Worm (Caenorhabditis elegans) whole organism, L3 larva: ENCODE results near the gene C14E2.1.

Experiments
- R02D3.7 ChIP-seq: fragments of 150-350 bp; optimal IDR thresholded peaks from 2 replicates; lab custom pipeline; 2014; ENCODE audit warnings: missing biosample characterization, missing genetic modification characterization
- ZK546.5 ChIP-seq: sonication (generic microtip); optimal IDR thresholded peaks from 2 replicates; lab custom pipeline; 2017; ENCODE audit warnings: missing biosample characterization, missing genetic modification characterization
- aly-2 ChIP-seq: fragments of 150-350 bp; optimal IDR thresholded peaks from 2 replicates; lab custom pipeline; 2014; ENCODE audit warnings: missing biosample characterization, missing genetic modification characterization
- ama-1 ChIP-seq: fragments of 150-350 bp; optimal IDR thresholded peaks from 2 replicates; lab custom pipeline; 2018
- ceh-16 ChIP-seq: sonication (generic microtip); optimal IDR thresholded peaks from 2 replicates; lab custom pipeline; 2017; ENCODE audit warnings: missing biosample characterization, missing genetic modification characterization
- ceh-28 ChIP-seq: fragments of 150-350 bp; optimal IDR thresholded peaks from 2 replicates; lab custom pipeline; 2014; ENCODE audit warnings: missing biosample characterization, missing genetic modification reagents, missing genetic modification characterization
- ceh-82 ChIP-seq: fragments of 150-350 bp; optimal IDR thresholded peaks from 2 replicates; lab custom pipeline; 2014; ENCODE audit warnings: missing biosample characterization, missing genetic modification characterization
- ceh-9 ChIP-seq: sonication (generic microtip); optimal IDR thresholded peaks from 2 replicates; lab custom pipeline; 2018; ENCODE audit warnings: missing biosample characterization, missing genetic modification characterization
- daf-12 ChIP-seq: fragments of 150-350 bp; optimal IDR thresholded peaks from 2 replicates; lab custom pipeline; 2014; ENCODE audit warnings: missing biosample characterization, missing genetic modification reagents, missing genetic modification characterization
- egl-27 ChIP-seq: sonication (generic microtip); optimal IDR thresholded peaks from 4 replicates; lab custom pipeline; 2017; ENCODE audit warnings: missing biosample characterization, missing genetic modification reagents, missing genetic modification characterization
- elt-1 ChIP-seq: fragments of 150-350 bp; optimal IDR thresholded peaks from 2 replicates; lab custom pipeline; 2014; ENCODE audit warnings: missing biosample characterization, missing genetic modification characterization
- elt-2 ChIP-seq: sonication (generic microtip); optimal IDR thresholded peaks from 2 replicates; lab custom pipeline; 2016; ENCODE audit warnings: missing genetic modification reagents, mild to moderate bottlenecking, missing genetic modification characterization, missing compliant biosample characterization
- elt-3 ChIP-seq, 3 experiments: fragments of 150-350 bp in 1 of 3; sonication (generic microtip) in 2 of 3; optimal IDR thresholded peaks; 2 replicates in 2 of 3; 4 replicates in 1 of 3; lab custom pipeline; 2014 to 2017; ENCODE audit warnings: missing biosample characterization in 3 of 3, missing genetic modification characterization in 3 of 3
- fkh-10 ChIP-seq: sonication (generic microtip); optimal IDR thresholded peaks from 2 replicates; lab custom pipeline; 2017; ENCODE audit warnings: missing biosample characterization, missing genetic modification reagents, missing genetic modification characterization
- fkh-2 ChIP-seq: fragments of 150-350 bp; optimal IDR thresholded peaks from 2 replicates; lab custom pipeline; 2014; ENCODE audit warnings: missing biosample characterization, missing genetic modification reagents, missing genetic modification characterization
- fos-1 ChIP-seq: fragments of 150-350 bp; optimal IDR thresholded peaks from 2 replicates; lab custom pipeline; 2014; ENCODE audit warnings: missing biosample characterization, missing genetic modification characterization
- hmg-11 ChIP-seq: sonication (generic microtip); optimal IDR thresholded peaks from 2 replicates; lab custom pipeline; 2016; ENCODE audit warnings: missing genetic modification characterization, missing compliant biosample characterization
- lin-15B ChIP-seq: fragments of 150-350 bp; optimal IDR thresholded peaks from 2 replicates; lab custom pipeline; 2014; ENCODE audit warnings: missing biosample characterization, missing genetic modification characterization
- lin-39 ChIP-seq: fragments of 150-350 bp; optimal IDR thresholded peaks from 2 replicates; lab custom pipeline; 2018; ENCODE audit warnings: missing biosample characterization, missing genetic modification reagents, missing genetic modification characterization
- lsy-12 ChIP-seq: sonication (generic microtip); optimal IDR thresholded peaks from 2 replicates; lab custom pipeline; 2016; ENCODE audit warnings: mild to moderate bottlenecking, missing genetic modification characterization, missing compliant biosample characterization
- mdl-1 ChIP-seq: fragments of 150-350 bp; optimal IDR thresholded peaks from 2 replicates; lab custom pipeline; 2014; ENCODE audit warnings: missing biosample characterization, missing genetic modification characterization
- mml-1 ChIP-seq: fragments of 150-350 bp; sonication (generic microtip); optimal IDR thresholded peaks from 3 replicates; lab custom pipeline; 2014; ENCODE audit warnings: missing biosample characterization, missing genetic modification characterization
- nfya-1 ChIP-seq: sonication (generic microtip); optimal IDR thresholded peaks from 2 replicates; lab custom pipeline; 2017; ENCODE audit warnings: missing genetic modification characterization, mild to moderate bottlenecking, missing compliant biosample characterization, antibody characterized with exemption, moderate library complexity; ENCODE audit not compliant: insufficient read depth
- nhr-12 ChIP-seq: fragments of 150-350 bp; optimal IDR thresholded peaks from 2 replicates; lab custom pipeline; 2014; ENCODE audit warnings: missing biosample characterization, missing genetic modification characterization
- nhr-23 ChIP-seq: fragments of 150-350 bp; optimal IDR thresholded peaks from 2 replicates; lab custom pipeline; 2014; ENCODE audit warnings: missing biosample characterization, missing genetic modification reagents, missing genetic modification characterization
- nhr-25 ChIP-seq: sonication (generic microtip); optimal IDR thresholded peaks from 2 replicates; lab custom pipeline; 2017; ENCODE audit warnings: missing biosample characterization, missing genetic modification characterization
- nhr-28 ChIP-seq: fragments of 150-350 bp; optimal IDR thresholded peaks from 2 replicates; lab custom pipeline; 2014; ENCODE audit warnings: missing biosample characterization, missing genetic modification characterization
- nhr-43 ChIP-seq: sonication (generic microtip); optimal IDR thresholded peaks from 2 replicates; lab custom pipeline; 2016; ENCODE audit warnings: mild to moderate bottlenecking, missing genetic modification characterization, missing compliant biosample characterization; ENCODE audit not compliant: poor library complexity, severe bottlenecking
- nhr-67 ChIP-seq: fragments of 150-350 bp; optimal IDR thresholded peaks from 2 replicates; lab custom pipeline; 2014; ENCODE audit warnings: missing biosample characterization, missing genetic modification characterization
- nhr-76 ChIP-seq: fragments of 150-350 bp; sonication (generic microtip); optimal IDR thresholded peaks from 5 replicates; lab custom pipeline; 2014; ENCODE audit warnings: missing biosample characterization, missing genetic modification characterization
- nhr-77 ChIP-seq: fragments of 150-350 bp; optimal IDR thresholded peaks from 2 replicates; lab custom pipeline; 2014; ENCODE audit warnings: missing biosample characterization, missing genetic modification characterization
- pqm-1 ChIP-seq: fragments of 150-350 bp; optimal IDR thresholded peaks from 2 replicates; lab custom pipeline; 2017; ENCODE audit warnings: missing biosample characterization, missing genetic modification characterization, inconsistent platforms
- snpc-4 ChIP-seq: fragments of 150-350 bp; optimal IDR thresholded peaks from 2 replicates; lab custom pipeline; 2014; ENCODE audit warnings: missing biosample characterization, missing genetic modification characterization
- tbx-2 ChIP-seq: sonication (generic microtip); optimal IDR thresholded peaks from 2 replicates; lab custom pipeline; 2016; ENCODE audit warnings: mild to moderate bottlenecking, missing genetic modification characterization, missing compliant biosample characterization
- unc-39 ChIP-seq: sonication (generic microtip); optimal IDR thresholded peaks from 4 replicates; lab custom pipeline; 2017; ENCODE audit warnings: missing biosample characterization, missing genetic modification characterization
- unc-62 ChIP-seq: fragments of 150-350 bp; sonication (generic microtip); optimal IDR thresholded peaks from 4 replicates; lab custom pipeline; 2014; ENCODE audit warnings: missing biosample characterization, missing genetic modification reagents, missing genetic modification characterization
- zag-1 ChIP-seq: fragments of 150-350 bp; optimal IDR thresholded peaks from 2 replicates; lab custom pipeline; 2014; ENCODE audit warnings: missing biosample characterization, missing genetic modification characterization
- ztf-11 ChIP-seq: fragments of 150-350 bp; optimal IDR thresholded peaks from 2 replicates; lab custom pipeline; 2014; ENCODE audit warnings: missing biosample characterization, missing genetic modification characterization
- ztf-4 ChIP-seq: fragments of 150-350 bp; optimal IDR thresholded peaks from 2 replicates; lab custom pipeline; 2014; ENCODE audit warnings: missing biosample characterization, missing genetic modification characterization

C14E2.1 gene

DNA sequence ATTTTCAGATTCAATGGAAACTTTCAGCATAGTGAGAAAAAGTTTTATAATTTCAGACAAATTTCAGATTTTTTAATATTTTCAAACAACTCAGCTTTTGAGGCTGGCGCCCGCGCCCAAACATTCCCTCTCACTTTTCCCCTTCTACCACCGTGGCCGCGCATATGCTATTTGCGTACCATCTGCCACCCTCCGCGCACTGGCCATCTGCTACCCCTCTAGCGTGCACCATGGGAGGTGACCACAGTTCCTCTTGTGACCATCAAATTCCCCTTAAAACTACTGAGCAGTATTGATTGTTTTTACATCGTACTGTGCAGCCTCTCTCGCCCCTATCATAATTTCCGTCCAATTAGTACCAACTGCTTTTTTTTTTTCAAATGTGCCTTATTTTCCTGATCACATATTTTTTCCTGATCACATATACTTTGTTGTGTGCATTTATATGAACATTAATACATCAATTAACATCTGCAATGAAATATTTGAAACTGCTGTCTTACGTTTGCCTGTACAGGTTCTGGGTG lies 25.2 kb upstream of the C14E2.1 start, which contains the start of gene C14E2.11:
TSS of gene C14E2.11 (plus strand) at position 477 of the 527 bp plus-strand sequence.
- no peak for TF ChIP-seq ztf-4 (tag; lab: Kevin White, UChicago)
- no peak for TF ChIP-seq lin-39 (tag; lab: Kevin White, UChicago)
- TF ChIP-seq snpc-4 = no peak
- no peak for TF ChIP-seq ceh-82
- no peak for TF ChIP-seq nhr-43
- TF ChIP-seq elt-3 (tag; optimal IDR thresholded peaks at IDR 0.05; lab: Kevin White, UChicago) = no peak
- TF ChIP-seq lsy-12 = no peak
- TF ChIP-seq fos-1 (tag; lab: Kevin White, UChicago) = no peak
- TF ChIP-seq tbx-2 (tag; lab: Kevin White, UChicago) = no peak
- TF ChIP-seq hmg-11 (tag; lab: Kevin White, UChicago) = no peak
- no peak for TF ChIP-seq aly-2
- TF ChIP-seq nhr-77 (tag; lab: Kevin White, UChicago) = no peak
- no peak for TF ChIP-seq ceh-28 (tag; lab: Kevin White, UChicago)
- TF ChIP-seq pqm-1 = no peak
- no peak for TF ChIP-seq R02D3.7 (tag; lab: Kevin White, UChicago)
- no peak for TF ChIP-seq nfya-1
- no peak for TF ChIP-seq ZK546.5 (tag; lab: Kevin White, UChicago)

DNA sequence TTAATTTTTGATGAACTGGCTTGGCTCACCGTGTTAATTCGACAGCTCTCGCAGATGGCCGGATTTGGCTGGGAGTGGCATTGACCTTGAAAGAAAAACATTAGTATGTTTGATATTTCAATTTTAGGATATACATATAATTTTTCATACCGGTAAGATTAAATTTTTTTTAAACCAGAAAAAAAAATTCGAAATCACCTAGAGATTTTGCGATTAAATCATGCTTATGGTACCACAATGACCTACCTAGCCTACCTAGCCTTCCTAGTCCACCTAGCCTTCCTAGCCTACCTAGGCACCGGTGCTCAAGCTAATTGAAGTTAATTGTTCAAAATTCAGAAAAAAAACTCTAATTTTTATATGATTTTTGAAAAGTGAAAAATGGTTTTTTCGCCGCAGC lies 14.8 kb upstream of the C14E2.1 start, which contains the start of gene C14E2.3:
TSS of gene C14E2.3 (minus strand) at position 101 of the 400 bp plus-strand sequence.
- TF ChIP-seq unc-39 (tag; lab: Kevin White, UChicago) (no peak), nhr-76 (no peak), nhr-77 (tag; lab: Kevin White, UChicago) (no peak), nhr-28 (no peak), ama-1 (no peak), unc-62 (GFP tag; lab: Kevin White, UChicago) (no peak), tbx-2 (tag; lab: Kevin White, UChicago) (no peak), ZK546.5 (tag; lab: Kevin White, UChicago) (no peak), lsy-12 (no peak), elt-3 (tag; optimal IDR thresholded peaks at IDR 0.05; lab: Kevin White, UChicago) (no peak), elt-1 (tag; lab: Kevin White, UChicago) (no peak), ceh-16 (tag; lab: Kevin White, UChicago) (no peak), fkh-2 (tag; lab: Kevin White, UChicago) (no peak)
- TF ChIP-seq, all 47 proteins: peak for 0

DNA sequence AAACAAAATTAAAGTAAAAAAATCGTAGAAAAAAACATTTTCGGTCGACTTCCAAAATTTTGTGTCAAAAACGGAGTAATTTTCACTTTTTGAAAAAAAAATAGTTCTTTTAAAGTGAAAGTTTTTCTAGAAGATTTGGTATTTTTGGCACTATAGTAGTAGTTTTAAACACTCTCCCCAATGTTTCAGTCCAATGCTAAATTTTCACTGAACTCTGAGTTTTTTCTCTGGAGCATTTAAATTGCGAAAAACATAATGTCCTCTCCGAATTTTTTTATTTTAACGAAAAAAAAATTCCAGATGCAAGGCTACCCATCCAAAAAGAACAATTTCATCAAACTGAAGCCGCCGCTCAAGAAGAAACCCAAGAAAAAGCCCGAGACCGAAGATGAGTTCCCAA lies 10.2 kb upstream of the C14E2.1 start, which contains the start of gene C14E2.7:
TSS of gene C14E2.7 (plus strand) at position 301 of the 400 bp plus-strand sequence.
- TF ChIP-seq zag-1 (tag; lab: Kevin White, UChicago) (no peak), nhr-67 (tag; lab: Kevin White, UChicago) (no peak), hmg-11 (tag; lab: Kevin White, UChicago) (no peak), snpc-4 (no peak), fkh-10 (GFP tag; lab: Kevin White, UChicago) (no peak), nhr-12 (tag; lab: Kevin White, UChicago) (no peak), R02D3.7 (tag; lab: Kevin White, UChicago) (no peak), pqm-1 (no peak), mdl-1 (tag; lab: Kevin White, UChicago) (no peak), nhr-23 (no peak), mml-1 (tag; lab: Kevin White, UChicago) (no peak), ztf-11 (tag; lab: Kevin White, UChicago) (no peak), lsy-12 (no peak), ama-1 (no peak), nhr-25 (no peak), daf-12 (tag; lab: Kevin White, UChicago) (no peak), tbx-2 (tag; lab: Kevin White, UChicago) (no peak)

- no peak for TF ChIP-seq lin-15B (tag; lab: Kevin White, UChicago)
- TF ChIP-seq pqm-1 = no peak
- no peak for TF ChIP-seq unc-62 (GFP tag; lab: Kevin White, UChicago)
- no peak for TF ChIP-seq elt-1 (tag; lab: Kevin White, UChicago)
- no peak for TF ChIP-seq elt-2 (tag; lab: Kevin White, UChicago)
- TF ChIP-seq nhr-67 (tag; lab: Kevin White, UChicago) = no peak
- no peak for TF ChIP-seq ztf-11 (tag; lab: Kevin White, UChicago)
- TF ChIP-seq egl-27 = no peak
- no peak for TF ChIP-seq ceh-9 (tag; lab: Kevin White, UChicago)
- TF ChIP-seq, all 47 proteins: peak for 0
These were observed 5.0 kb upstream of the C14E2.1 start, which contains the start of gene C14E2.4 for ce11 chrX:1821235-1821634. C14E2.4 (minus strand) TSS chrX:1821335.
